Worm (Caenorhabditis elegans) whole organism, midembryonic: ENCODE results near the gene C01B10.6.

Source experiments
- flt-1 ChIP-seq: fragments of 200-800 bp; sonication (Bioruptor generic); IDR thresholded peaks from 2 replicates; pipeline ENCODE4 v1.3.6; 2022; ENCODE audit warnings: missing genetic modification characterization, missing compliant biosample characterization
- med-1 ChIP-seq: sonication (generic microtip); optimal IDR thresholded peaks from 2 replicates; lab custom pipeline; 2017; ENCODE audit warnings: missing genetic modification characterization, mild to moderate bottlenecking, missing compliant biosample characterization, antibody characterized with exemption, missing genetic modification reagents; ENCODE audit not compliant: insufficient read depth
- ref-1 ChIP-seq: fragments of 200-800 bp; sonication (Bioruptor generic); conservative IDR thresholded peaks from 2 replicates; pipeline ENCODE4 v1.3.6; 2022; ENCODE audit warnings: missing genetic modification reagents, missing genetic modification characterization, missing compliant biosample characterization

ce11 chrIV:6623390-6623789 is 16.6 kb upstream of the C01B10.6 start, which contains the start of gene C01B10.44:
- no peak for TF ChIP-seq ref-1 (GFP tag; lab: Robert Waterston, UW)
- TF ChIP-seq med-1 (GFP tag; lab: Kevin White, UChicago), result no peak
- TF ChIP-seq flt-1 (GFP tag; lab: Robert Waterston, UW), result no peak
